Worm (Caenorhabditis elegans): ENCODE results near the gene srv-31.

DNA sequence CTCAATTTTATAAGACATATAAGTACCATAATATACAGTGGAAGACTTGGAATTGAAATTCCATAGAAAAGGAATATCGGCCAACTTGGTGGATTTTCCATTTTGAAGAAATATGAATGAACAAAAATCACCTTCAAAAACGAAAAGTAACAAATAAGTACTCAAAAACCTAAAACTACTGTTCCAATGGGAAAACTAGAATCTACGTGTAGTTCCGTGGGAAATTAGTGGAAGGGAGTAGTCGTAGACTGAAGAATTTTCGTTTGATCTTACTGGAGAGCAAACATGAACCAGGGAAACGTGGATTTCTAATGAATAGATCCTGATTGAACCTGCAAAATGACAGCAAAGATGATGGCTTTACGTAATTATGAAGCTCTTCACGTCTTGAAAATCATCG, at the start of gene srv-31:
- no peak for TF ChIP-seq ama-1 (optimal IDR thresholded peaks at IDR 0.05)
- no peak for TF ChIP-seq Y22D7AL.16 (tag; optimal IDR thresholded peaks at IDR 0.05)

Measured in whole organism, late embryonic.